Worm (Caenorhabditis elegans): ENCODE data around the gene C05E11.3.

C05E11.3 gene

DNA sequence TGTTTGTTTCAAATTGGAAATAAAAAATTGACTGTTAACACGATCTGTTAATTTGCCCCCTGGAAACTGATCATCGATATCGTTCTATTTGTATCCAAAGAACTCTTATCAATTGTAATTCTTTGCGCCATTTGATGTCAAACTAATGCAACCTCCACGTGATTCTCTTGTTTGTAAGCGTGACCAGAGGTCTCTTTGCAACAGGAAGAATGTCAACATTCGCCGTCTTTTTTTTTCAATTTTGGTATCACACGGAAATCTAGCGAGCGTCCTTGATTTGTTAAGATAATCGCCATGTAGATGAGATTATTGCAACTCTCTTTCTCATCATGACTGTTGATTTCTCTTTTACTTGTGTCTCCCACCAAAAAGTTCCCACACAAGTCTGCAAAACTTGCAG, 49.1 kb upstream of the C05E11.3 start (continued):
- TF ChIP-seq nhr-48 (tag; optimal IDR thresholded peaks at IDR 0.05): peak; percentile 78
- TF ChIP-seq ZK337.2 (GFP tag; IDR thresholded peaks at IDR 0.05): no peak
- no peak for TF ChIP-seq attf-4 (tag; optimal IDR thresholded peaks at IDR 0.05)
- no peak for TF ChIP-seq lin-1 (GFP tag; IDR thresholded peaks at IDR 0.05)
- no peak for TF ChIP-seq nhr-41 (GFP tag; IDR thresholded peaks at IDR 0.05)
- TF ChIP-seq lin-38 (GFP tag; IDR thresholded peaks at IDR 0.05): no peak
- TF ChIP-seq nhr-10 (tag; optimal IDR thresholded peaks at IDR 0.05): no peak
- no peak for TF ChIP-seq ceh-44 (GFP tag; IDR thresholded peaks at IDR 0.05)
- TF ChIP-seq unc-62 (GFP tag; optimal IDR thresholded peaks at IDR 0.05 in 1 of 2): peak; percentile 29 to 91
- TF ChIP-seq unc-62 (tag; optimal IDR thresholded peaks at IDR 0.05): no peak
- TF ChIP-seq mes-2 (tag; optimal IDR thresholded peaks at IDR 0.05; ENCODE audit: poor library complexity, severe bottlenecking): peak; percentile 51
- TF ChIP-seq set-16 (GFP tag; IDR thresholded peaks at IDR 0.05): no peak
- TF ChIP-seq ces-1 (GFP tag; optimal IDR thresholded peaks at IDR 0.05): no peak
- no peak for TF ChIP-seq ceh-62 (tag; optimal IDR thresholded peaks at IDR 0.05)
- no peak for TF ChIP-seq fkh-10 (GFP tag; optimal IDR thresholded peaks at IDR 0.05)
- TF ChIP-seq cey-2 (tag; optimal IDR thresholded peaks at IDR 0.05; ENCODE audit: borderline replicate concordance, insufficient read depth): no peak
- TF ChIP-seq nhr-237 (tag; optimal IDR thresholded peaks at IDR 0.05): no peak
- TF ChIP-seq zip-2 (tag; optimal IDR thresholded peaks at IDR 0.05): no peak
- TF ChIP-seq ceh-28 (tag; optimal IDR thresholded peaks at IDR 0.05): no peak
- peak; percentile 96 for TF ChIP-seq aha-1 (tag)
- no peak for TF ChIP-seq egl-43 (GFP tag; IDR thresholded peaks at IDR 0.05)
- no peak for TF ChIP-seq sdz-12 (GFP tag; optimal IDR thresholded peaks at IDR 0.05)
- TF ChIP-seq mdl-1 (tag; optimal IDR thresholded peaks at IDR 0.05): peak; percentile 23 to 84
- no peak for TF ChIP-seq hmg-1.1 (GFP tag; IDR thresholded peaks at IDR 0.05)
- TF ChIP-seq T26A8.4 (GFP tag; IDR thresholded peaks at IDR 0.05): no peak
- TF ChIP-seq F10B5.3 (tag; optimal IDR thresholded peaks at IDR 0.05): no peak
- no peak for TF ChIP-seq daf-16 (GFP tag; optimal IDR thresholded peaks at IDR 0.05)
- peak; percentile 67 for TF ChIP-seq daf-16 (tag; optimal IDR thresholded peaks at IDR 0.05)
- no peak for TF ChIP-seq mxl-2 (GFP tag; conservative IDR thresholded peaks at IDR 0.05)
- TF ChIP-seq D1046.2 (GFP tag; IDR thresholded peaks at IDR 0.05): no peak
- no peak for TF ChIP-seq ZK546.5 (tag; optimal IDR thresholded peaks at IDR 0.05)
- TF ChIP-seq nhr-6 (tag; optimal IDR thresholded peaks at IDR 0.05): no peak
- TF ChIP-seq spr-3 (GFP tag; optimal IDR thresholded peaks at IDR 0.05): no peak
- TF ChIP-seq lin-13 (GFP tag; optimal IDR thresholded peaks at IDR 0.05): no peak
- TF ChIP-seq tra-1 (GFP tag; IDR thresholded peaks at IDR 0.05): peak; percentile 56; the same call in 1 of the 2 replicates
- TF ChIP-seq zfp-3 (GFP tag; conservative IDR thresholded peaks at IDR 0.05): no peak
- no peak for TF ChIP-seq jun-1 (tag; optimal IDR thresholded peaks at IDR 0.05)
- TF ChIP-seq mxl-3 (GFP tag; optimal IDR thresholded peaks at IDR 0.05): peak; percentile 91
- TF ChIP-seq nhr-76 (tag; optimal IDR thresholded peaks at IDR 0.05): no peak
- TF ChIP-seq spr-1 (tag; optimal IDR thresholded peaks at IDR 0.05): no peak
- peak; percentile 69 for TF ChIP-seq nhr-11 (tag; optimal IDR thresholded peaks at IDR 0.05)
- no peak for TF ChIP-seq egl-27 (tag; optimal IDR thresholded peaks at IDR 0.05)
- no peak for TF ChIP-seq nhr-111 (GFP tag; optimal IDR thresholded peaks at IDR 0.05)

DNA sequence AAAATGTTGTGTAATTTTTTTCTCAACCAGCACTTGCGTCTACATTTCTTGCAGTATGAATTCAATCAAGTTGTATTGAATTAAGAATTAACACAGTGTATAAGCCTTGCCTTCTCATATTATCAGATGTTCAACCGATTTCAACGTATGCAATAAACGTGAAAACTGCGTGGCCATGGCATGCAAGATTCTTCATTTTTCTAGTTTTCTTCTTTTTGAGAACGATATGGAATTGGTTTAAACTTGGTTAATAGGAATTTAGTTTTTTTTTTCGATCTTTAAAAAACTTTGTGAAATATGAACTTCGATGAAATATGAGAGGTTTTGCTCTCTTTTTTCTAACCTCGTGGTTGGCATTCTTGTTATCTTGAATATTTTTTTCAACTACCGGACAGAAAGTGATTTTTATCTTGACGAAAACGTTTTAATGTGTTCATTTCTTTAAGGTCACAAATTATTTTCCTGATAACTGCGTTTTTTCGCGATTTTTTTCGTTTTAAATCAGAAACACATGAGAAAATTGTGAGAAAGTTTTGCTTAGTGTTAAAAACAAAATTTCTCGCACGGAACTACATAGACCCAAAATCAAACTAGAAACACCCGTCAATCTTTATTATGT, 47.5 kb upstream of the C05E11.3 start:
- peak; percentile 24 for TF ChIP-seq nhr-48 (tag; optimal IDR thresholded peaks at IDR 0.05)
- TF ChIP-seq pqm-1 (tag; optimal IDR thresholded peaks at IDR 0.05): peak; percentile 78
- no peak for TF ChIP-seq Y5F2A.4 (GFP tag; optimal IDR thresholded peaks at IDR 0.05)
- peak in 1 of 2 experiments; percentile 57 for TF ChIP-seq unc-62 (GFP tag; optimal IDR thresholded peaks at IDR 0.05 in 1 of 2)
- no peak for TF ChIP-seq unc-62 (tag; optimal IDR thresholded peaks at IDR 0.05)
- peak; percentile 51 for TF ChIP-seq nhr-77 (tag; optimal IDR thresholded peaks at IDR 0.05)
- TF ChIP-seq ceh-20 (GFP tag; IDR thresholded peaks at IDR 0.05): 0 out of 2 replicates have a peak, but pooled peaks have one; percentile 9
- 0 out of 2 replicates have a peak, but pooled peaks have one; percentile 42 for TF ChIP-seq php-3 (GFP tag; IDR thresholded peaks at IDR 0.05)
- TF ChIP-seq egl-43 (GFP tag; IDR thresholded peaks at IDR 0.05): no peak
- TF ChIP-seq Y48G9A.11 (GFP tag; IDR thresholded peaks at IDR 0.05): no peak
- 0 out of 2 replicates have a peak, but pooled peaks have one; percentile 5 for TF ChIP-seq tra-1 (GFP tag; IDR thresholded peaks at IDR 0.05)
- TF ChIP-seq mxl-2 (GFP tag; conservative IDR thresholded peaks at IDR 0.05): peak; percentile 71; the same call in 1 of the 2 replicates
- TF ChIP-seq aha-1 (tag): peak; percentile 75
- peak in 1 of 2 experiments; percentile 65 for TF ChIP-seq mdl-1 (tag; optimal IDR thresholded peaks at IDR 0.05)
- peak; percentile 71 for TF ChIP-seq dve-1 (tag; optimal IDR thresholded peaks at IDR 0.05; ENCODE audit: insufficient read depth)
- peak; percentile 50 for TF ChIP-seq hlh-30 (tag; optimal IDR thresholded peaks at IDR 0.05; ENCODE audit: insufficient read depth)
- TF ChIP-seq ctbp-1 (GFP tag; IDR thresholded peaks at IDR 0.05): no peak

Measured in whole organism, L4 larva.